Fruit fly (Drosophila melanogaster) whole organism, adult: ENCODE data around the gene SMC6.

Experiments
- CG11617 ChIP-seq: fragments of 200-800 bp; sonication (Bioruptor generic); optimal IDR thresholded peaks from 2 replicates; lab custom pipeline; 2017; ENCODE audit warnings: mild to moderate bottlenecking, missing biosample characterization, missing genetic modification reagents, missing genetic modification characterization
- CG12768 ChIP-seq: fragments of 200-800 bp; sonication (Bioruptor generic); optimal IDR thresholded peaks from 2 replicates; lab custom pipeline; 2017; ENCODE audit warnings: missing biosample characterization, missing genetic modification characterization, mild to moderate bottlenecking, moderate library complexity, missing genetic modification reagents
- CG14711 ChIP-seq: fragments of 200-800 bp; sonication (Bioruptor generic); optimal IDR thresholded peaks from 2 replicates; lab custom pipeline; 2018; ENCODE audit warnings: missing biosample characterization, mild to moderate bottlenecking, missing genetic modification characterization, moderate library complexity
- CG1620 ChIP-seq: fragments of 200-800 bp; sonication (Bioruptor generic); optimal IDR thresholded peaks from 2 replicates; lab custom pipeline; 2016; ENCODE audit warnings: missing biosample characterization, missing genetic modification characterization
- CG33017 ChIP-seq: fragments of 200-800 bp; sonication (Bioruptor generic); optimal IDR thresholded peaks from 2 replicates; lab custom pipeline; 2018; ENCODE audit warnings: missing biosample characterization, mild to moderate bottlenecking, missing genetic modification characterization, moderate library complexity
- CG5204 ChIP-seq: fragments of 200-800 bp; sonication (Bioruptor generic); optimal IDR thresholded peaks from 2 replicates; lab custom pipeline; 2016; ENCODE audit warnings: missing biosample characterization, missing genetic modification characterization
- CG7045 ChIP-seq: fragments of 200-800 bp; sonication (Bioruptor generic); optimal IDR thresholded peaks from 2 replicates; lab custom pipeline; 2017; ENCODE audit warnings: missing biosample characterization, mild to moderate bottlenecking, missing genetic modification characterization
- CG7101 ChIP-seq: fragments of 200-800 bp; sonication (Bioruptor generic); optimal IDR thresholded peaks from 2 replicates; lab custom pipeline; 2018; ENCODE audit warnings: missing biosample characterization, mild to moderate bottlenecking, missing genetic modification characterization, moderate library complexity
- Clk ChIP-seq: fragments of 200-800 bp; sonication (Bioruptor generic); optimal IDR thresholded peaks from 2 replicates; lab custom pipeline; 2017; ENCODE audit warnings: missing biosample characterization, missing genetic modification characterization
- Crg-1 ChIP-seq: fragments of 200-800 bp; sonication (Bioruptor generic); optimal IDR thresholded peaks from 2 replicates; lab custom pipeline; 2016; ENCODE audit warnings: missing biosample characterization, missing genetic modification characterization
- Hr96 ChIP-seq: fragments of 200-800 bp; sonication (Bioruptor generic); optimal IDR thresholded peaks from 2 replicates; lab custom pipeline; 2016; ENCODE audit warnings: missing biosample characterization, missing genetic modification characterization
- Mnt ChIP-seq: fragments of 200-800 bp; sonication (Bioruptor generic); optimal IDR thresholded peaks from 2 replicates; lab custom pipeline; 2016; ENCODE audit warnings: missing biosample characterization, mild to moderate bottlenecking, missing genetic modification characterization
- bab1 ChIP-seq: fragments of 200-800 bp; sonication (Bioruptor generic); optimal IDR thresholded peaks from 3 replicates; lab custom pipeline; 2019; ENCODE audit warnings: missing biosample characterization, mild to moderate bottlenecking, missing genetic modification characterization, moderate library complexity
- cic ChIP-seq: fragments of 200-800 bp; sonication (Bioruptor generic); optimal IDR thresholded peaks from 2 replicates; lab custom pipeline; 2017; ENCODE audit warnings: missing biosample characterization, mild to moderate bottlenecking, missing genetic modification characterization, moderate library complexity
- cnc ChIP-seq, 2 experiments: fragments of >200 bp; optimal IDR thresholded peaks; 2 replicates each; lab custom pipeline; 2017
- kay ChIP-seq: fragments of 200-800 bp; sonication (Bioruptor generic); peaks from one replicate; lab custom pipeline; 2016; ENCODE audit warnings: missing biosample characterization, missing genetic modification characterization, borderline replicate concordance
- ovo ChIP-seq: fragments of 200-800 bp; sonication (Bioruptor generic); optimal IDR thresholded peaks from 2 replicates; lab custom pipeline; 2016; ENCODE audit warnings: missing biosample characterization, missing genetic modification characterization
- pad ChIP-seq: fragments of 200-800 bp; sonication (Bioruptor generic); optimal IDR thresholded peaks from 3 replicates; lab custom pipeline; 2017; ENCODE audit warnings: missing biosample characterization, missing genetic modification characterization, mild to moderate bottlenecking, moderate library complexity, missing genetic modification reagents
- tj ChIP-seq: fragments of 200-800 bp; sonication (Bioruptor generic); optimal IDR thresholded peaks from 3 replicates; lab custom pipeline; 2017; ENCODE audit warnings: missing biosample characterization, mild to moderate bottlenecking, missing genetic modification characterization, moderate library complexity
- toe ChIP-seq: fragments of 200-800 bp; sonication (Bioruptor generic); optimal IDR thresholded peaks from 2 replicates; lab custom pipeline; 2016; ENCODE audit warnings: missing biosample characterization, missing genetic modification characterization

The SMC6 gene

dm6 chr3R:24193373-24193879, at the start of gene SMC6, which contains the start of gene CG6204:
TSS of gene SMC6 (minus strand) at chr3R:24193423.
TSS of gene CG6204 (plus strand) at chr3R:24193832.
- TF ChIP-seq CG14711 (tag; lab: Kevin White, UChicago), result peak; percentile 92
- TF ChIP-seq CG5204 (GFP tag; lab: Kevin White, UChicago), result peak; percentile 92
- peak; percentile 92 for TF ChIP-seq CG11617 (GFP tag; lab: Kevin White, UChicago)
- peak; percentile 95 for TF ChIP-seq toe (GFP tag; lab: Kevin White, UChicago)
- TF ChIP-seq Clk (GFP tag; lab: Kevin White, UChicago), result peak; percentile 77
- TF ChIP-seq Mnt (GFP tag; lab: Kevin White, UChicago), result peak; percentile 65
- peak; percentile 86 for TF ChIP-seq Hr96
- TF ChIP-seq tj (GFP tag; lab: Kevin White, UChicago), result peak; percentile 81
- peak; percentile 76 for TF ChIP-seq pad (GFP tag; lab: Kevin White, UChicago)
- peak; percentile 96 for TF ChIP-seq bab1
- TF ChIP-seq CG12768 (GFP tag; lab: Kevin White, UChicago), result peak; percentile 90
- peak; percentile 85 for TF ChIP-seq CG1620
- no peak for TF ChIP-seq cnc (optimal IDR thresholded peaks at IDR 0.05; lab: Kevin White, UChicago)
- TF ChIP-seq Crg-1 (GFP tag; lab: Kevin White, UChicago), result peak; percentile 85
- TF ChIP-seq cic, result peak; percentile 63
- peak; percentile 96 for TF ChIP-seq CG7101
- peak; percentile 93 for TF ChIP-seq CG7045 (GFP tag; lab: Kevin White, UChicago)
- peak; percentile 94 for TF ChIP-seq CG33017 (tag; lab: Kevin White, UChicago)
- peak; percentile 86 for TF ChIP-seq ovo (GFP tag; lab: Kevin White, UChicago)
- TF ChIP-seq kay, result no peak

dm6 chr3R:24234721-24235120, 41.5 kb upstream of the SMC6 start:
- TF ChIP-seq CG1620, result no peak
- no peak for TF ChIP-seq Hr96
- TF ChIP-seq CG11617 (GFP tag; lab: Kevin White, UChicago), result no peak
- TF ChIP-seq tj (GFP tag; lab: Kevin White, UChicago), result no peak
- TF ChIP-seq Crg-1 (GFP tag; lab: Kevin White, UChicago), result no peak
- TF ChIP-seq cic, result no peak
- TF ChIP-seq CG33017 (tag; lab: Kevin White, UChicago), result no peak
- TF ChIP-seq CG14711 (tag; lab: Kevin White, UChicago), result no peak
- no peak for TF ChIP-seq Mnt (GFP tag; lab: Kevin White, UChicago)
- no peak for TF ChIP-seq CG5204 (GFP tag; lab: Kevin White, UChicago)

DNA sequence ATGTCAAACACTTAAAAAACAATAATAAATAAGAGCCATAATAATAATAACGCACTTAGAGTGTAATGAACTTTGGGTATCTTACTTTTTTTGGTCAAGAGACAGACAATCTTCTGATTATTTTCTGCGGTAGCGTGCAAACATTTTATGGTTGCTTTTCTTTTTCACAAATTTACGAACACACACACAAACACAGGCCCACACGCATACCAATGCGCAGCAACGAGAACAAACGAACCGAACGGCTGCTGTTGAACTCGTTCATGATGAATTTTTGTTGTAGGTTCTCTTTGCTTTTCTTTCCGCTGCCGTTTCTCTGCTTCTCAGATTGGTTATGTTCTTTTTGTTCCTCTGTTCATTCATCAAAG, 40.9 kb upstream of the SMC6 start:
- TF ChIP-seq CG11617 (GFP tag; lab: Kevin White, UChicago) (no peak), Hr96 (no peak), CG14711 (tag; lab: Kevin White, UChicago) (no peak)

- peak; percentile 6 for TF ChIP-seq tj (GFP tag; lab: Kevin White, UChicago)
- no peak for TF ChIP-seq ovo (GFP tag; lab: Kevin White, UChicago)
- no peak for TF ChIP-seq Crg-1 (GFP tag; lab: Kevin White, UChicago)
- TF ChIP-seq CG7045 (GFP tag; lab: Kevin White, UChicago), result peak; percentile 16
- TF ChIP-seq Mnt (GFP tag; lab: Kevin White, UChicago), result peak; percentile 27
- peak; percentile 27 for TF ChIP-seq CG11617 (GFP tag; lab: Kevin White, UChicago)
- peak; percentile 88 for TF ChIP-seq cic
Observed at dm6 chr3R:24233366-24234161, 40.3 kb upstream of the SMC6 start.

DNA sequence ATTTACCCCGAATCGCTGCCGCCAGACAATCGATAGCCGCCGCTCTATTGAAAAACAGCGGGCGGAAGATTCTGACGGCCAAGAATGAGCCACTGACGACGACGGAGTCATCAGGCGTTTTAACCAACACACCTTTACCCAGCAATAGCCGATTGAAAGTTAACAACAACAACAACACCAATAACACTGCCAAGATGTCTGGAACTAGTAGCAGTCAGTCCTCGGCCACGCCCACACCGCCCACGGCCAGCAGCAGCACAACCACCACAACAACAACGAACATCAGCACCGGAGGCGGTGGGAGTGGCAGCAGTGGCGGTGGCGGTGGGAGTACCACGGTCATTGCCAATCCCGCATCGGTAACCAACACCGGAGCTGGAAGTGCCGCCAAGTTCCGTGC, 38.7 kb upstream of the SMC6 start:
- TF ChIP-seq CG7045 (GFP tag; lab: Kevin White, UChicago) (no peak), CG12768 (GFP tag; lab: Kevin White, UChicago) (no peak), pad (GFP tag; lab: Kevin White, UChicago) (no peak), Clk (GFP tag; lab: Kevin White, UChicago) (no peak), CG33017 (tag; lab: Kevin White, UChicago) (no peak), kay (no peak), Crg-1 (GFP tag; lab: Kevin White, UChicago) (no peak), Mnt (GFP tag; lab: Kevin White, UChicago) (no peak), CG5204 (GFP tag; lab: Kevin White, UChicago) (no peak)

dm6 chr3R:24231206-24231502, 37.9 kb upstream of the SMC6 start:
- peak; percentile 67 for TF ChIP-seq pad (GFP tag; lab: Kevin White, UChicago)
- TF ChIP-seq cic, result no peak
- TF ChIP-seq tj (GFP tag; lab: Kevin White, UChicago), result no peak
- peak; percentile 70 for TF ChIP-seq CG14711 (tag; lab: Kevin White, UChicago)
- no peak for TF ChIP-seq cnc (optimal IDR thresholded peaks at IDR 0.05; lab: Kevin White, UChicago)
- TF ChIP-seq Clk (GFP tag; lab: Kevin White, UChicago), result no peak
- TF ChIP-seq Mnt (GFP tag; lab: Kevin White, UChicago), result peak; percentile 62
- TF ChIP-seq CG12768 (GFP tag; lab: Kevin White, UChicago), result no peak
- no peak for TF ChIP-seq Crg-1 (GFP tag; lab: Kevin White, UChicago)
- TF ChIP-seq CG1620, result no peak
